Worm (Caenorhabditis elegans): ENCODE results near the gene lgc-25.

The lgc-25 gene

DNA sequence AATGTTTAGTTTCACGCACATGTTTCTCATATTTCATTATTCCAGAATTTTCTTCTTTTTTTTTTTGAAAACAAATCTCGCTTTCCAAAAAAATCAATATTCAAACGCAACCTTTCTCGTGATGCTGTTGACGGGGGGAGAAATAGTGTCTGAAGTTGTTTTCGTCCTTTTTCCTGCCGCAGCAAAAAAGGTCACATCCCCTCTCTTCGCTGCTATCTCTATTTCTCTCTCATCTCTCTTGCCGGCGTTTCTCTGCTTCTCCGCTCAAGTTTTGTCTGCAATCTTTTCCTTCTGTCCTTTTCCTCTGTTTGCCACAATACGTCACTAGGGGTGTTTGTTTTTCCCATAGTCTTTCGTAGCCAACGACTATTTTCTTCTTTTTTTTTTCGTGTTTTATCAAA is 14.8 kb downstream of the lgc-25 start (continued):
- TF ChIP-seq blmp-1 (tag; optimal IDR thresholded peaks at IDR 0.05; ENCODE audit: insufficient read depth) (peak; percentile 43), snpc-4 (tag; optimal IDR thresholded peaks at IDR 0.05) (peak; percentile 8), nhr-10 (tag; optimal IDR thresholded peaks at IDR 0.05) (no peak), nhr-77 (tag; optimal IDR thresholded peaks at IDR 0.05) (no peak), gmeb-1 (tag; optimal IDR thresholded peaks at IDR 0.05) (peak; percentile 49), lin-39 (tag; optimal IDR thresholded peaks at IDR 0.05) (peak; percentile 22), ztf-1 (GFP tag; conservative IDR thresholded peaks at IDR 0.05) (no peak), nhr-23 (tag; optimal IDR thresholded peaks at IDR 0.05) (no peak), skn-1 (tag; optimal IDR thresholded peaks at IDR 0.05) (peak; percentile 61), sma-3 (GFP tag; optimal IDR thresholded peaks at IDR 0.05) (peak; percentile 77), nhr-129 (tag; optimal IDR thresholded peaks at IDR 0.05) (peak; percentile 94), lin-13 (GFP tag; optimal IDR thresholded peaks at IDR 0.05) (peak; percentile 66), crh-2 (tag; optimal IDR thresholded peaks at IDR 0.05) (peak; percentile 94), sma-9 (GFP tag; optimal IDR thresholded peaks at IDR 0.05) (peak; percentile 85), sma-9 (tag; optimal IDR thresholded peaks at IDR 0.05) (no peak)

DNA sequence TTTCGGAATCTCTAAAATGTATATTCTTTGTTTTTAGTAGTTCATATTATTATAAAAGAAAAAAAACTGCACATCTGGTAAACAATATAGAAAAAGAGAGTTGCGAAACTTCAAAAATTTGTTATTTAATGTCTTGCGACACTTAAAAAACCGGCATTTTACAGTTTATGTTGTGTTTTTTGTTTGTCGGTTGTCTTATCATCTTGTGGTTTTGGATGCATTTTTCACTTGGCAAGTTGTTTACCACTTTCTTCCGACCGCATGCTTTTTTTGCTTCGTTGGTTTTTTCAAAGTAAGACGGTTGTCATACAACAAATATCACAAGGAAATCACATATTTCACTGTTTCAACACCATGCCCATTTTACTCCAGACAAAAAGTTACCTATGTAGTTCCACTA is 15.9 kb downstream of the lgc-25 start:
- TF ChIP-seq nhr-129 (tag; optimal IDR thresholded peaks at IDR 0.05) (peak; percentile 35), unc-62 (GFP tag; optimal IDR thresholded peaks at IDR 0.05) (no peak), crh-2 (tag; optimal IDR thresholded peaks at IDR 0.05) (peak; percentile 16)

DNA sequence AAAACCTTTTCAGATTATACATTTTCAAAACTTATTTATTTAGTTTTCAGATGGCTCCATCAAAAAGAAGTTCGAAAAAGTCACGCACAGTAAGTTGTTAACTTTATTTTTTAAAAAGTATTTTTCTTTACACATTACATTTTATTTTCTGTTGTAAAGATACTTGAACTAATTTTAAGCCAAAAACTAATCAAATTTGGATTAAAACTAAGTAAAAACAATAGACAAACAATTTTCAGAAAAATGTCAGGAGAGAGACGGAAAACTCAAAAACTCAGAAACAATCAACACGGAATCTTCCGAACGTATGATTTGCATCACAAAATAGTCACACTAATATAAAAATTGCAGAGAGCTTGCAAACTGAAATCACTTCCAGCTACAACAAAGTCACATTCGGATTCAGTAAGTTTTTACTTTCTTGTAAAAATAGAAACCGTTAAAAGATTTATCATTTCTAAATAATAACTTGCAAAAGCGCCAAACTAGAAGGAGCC is 19.6 kb downstream of the lgc-25 start, which contains the start of gene ceh-89:
Gene ceh-89 (plus strand): TSS at position 51 of the 497 bp plus-strand sequence.
- TF ChIP-seq ceh-16 (tag; optimal IDR thresholded peaks at IDR 0.05), result no peak
- TF ChIP-seq nhr-129 (tag; optimal IDR thresholded peaks at IDR 0.05), result no peak
- no peak for TF ChIP-seq sma-3 (GFP tag; optimal IDR thresholded peaks at IDR 0.05)
- TF ChIP-seq skn-1 (tag; optimal IDR thresholded peaks at IDR 0.05), result no peak
- no peak for TF ChIP-seq nhr-21 (tag; optimal IDR thresholded peaks at IDR 0.05)
- TF ChIP-seq ztf-11 (tag; optimal IDR thresholded peaks at IDR 0.05), result no peak
- no peak for TF ChIP-seq fos-1 (tag; optimal IDR thresholded peaks at IDR 0.05)
- TF ChIP-seq lsy-2 (tag; optimal IDR thresholded peaks at IDR 0.05), result no peak
- TF ChIP-seq ama-1 (optimal IDR thresholded peaks at IDR 0.05), result no peak
- no peak for TF ChIP-seq elt-1 (tag; optimal IDR thresholded peaks at IDR 0.05)
- TF ChIP-seq nhr-6 (tag; optimal IDR thresholded peaks at IDR 0.05), result no peak
- TF ChIP-seq mab-5 (tag; optimal IDR thresholded peaks at IDR 0.05), result no peak
- no peak for TF ChIP-seq ceh-82 (tag; optimal IDR thresholded peaks at IDR 0.05)

DNA sequence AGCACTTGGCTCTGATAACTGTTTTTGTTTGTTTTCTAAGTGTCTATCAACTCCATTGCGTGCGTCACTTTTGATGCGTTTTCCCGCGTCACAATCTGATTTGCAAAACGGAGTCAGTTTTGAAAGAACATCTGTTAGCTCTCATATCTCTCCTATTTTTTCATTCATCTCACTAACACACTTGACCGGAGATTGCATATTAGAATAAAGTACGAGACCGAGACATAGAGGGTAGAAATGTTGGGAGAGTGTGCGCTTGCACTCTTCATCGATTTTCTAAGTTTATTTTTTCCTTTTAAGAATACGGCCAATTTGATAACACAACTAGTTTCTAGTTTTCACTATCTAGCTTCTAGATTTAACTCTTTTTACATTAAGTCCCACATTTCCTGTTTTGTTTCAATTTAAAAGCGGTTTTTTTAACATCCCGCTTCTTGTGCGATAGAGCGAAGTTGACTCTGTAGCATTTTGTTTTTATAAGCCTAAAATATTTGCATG is 20.1 kb downstream of the lgc-25 start:
- TF ChIP-seq skn-1 (tag; optimal IDR thresholded peaks at IDR 0.05) (no peak), sma-3 (GFP tag; optimal IDR thresholded peaks at IDR 0.05) (no peak), lin-13 (GFP tag; optimal IDR thresholded peaks at IDR 0.05) (no peak), C34F6.9 (tag; optimal IDR thresholded peaks at IDR 0.05) (peak; percentile 24)

DNA sequence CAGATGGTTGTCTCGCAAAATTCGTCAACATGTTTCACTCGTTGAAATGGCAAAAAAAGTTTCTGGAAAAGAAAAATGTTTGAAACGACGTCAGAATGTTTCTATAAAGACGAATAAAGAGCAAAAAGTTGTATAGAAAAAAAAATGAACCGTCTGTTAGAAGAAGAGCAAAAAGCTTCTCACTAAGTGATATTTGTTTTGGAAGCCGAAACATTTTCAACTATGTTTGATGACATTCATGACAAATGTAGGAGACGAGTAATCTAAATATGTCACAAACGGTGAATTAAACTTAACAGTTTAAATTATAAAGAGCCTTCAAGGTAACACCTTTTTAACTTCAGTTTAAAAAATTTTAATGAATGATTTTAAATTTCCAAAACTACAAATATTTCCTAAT is 21.5 kb downstream of the lgc-25 start, which contains the start of gene nkat-1:
Gene nkat-1 (minus strand): TSS at position 101 of the 400 bp plus-strand sequence.
- no peak for TF ChIP-seq nhr-12 (tag; optimal IDR thresholded peaks at IDR 0.05)
- TF ChIP-seq nhr-129 (tag; optimal IDR thresholded peaks at IDR 0.05), result no peak
- TF ChIP-seq dmd-4 (tag; optimal IDR thresholded peaks at IDR 0.05), result no peak

DNA sequence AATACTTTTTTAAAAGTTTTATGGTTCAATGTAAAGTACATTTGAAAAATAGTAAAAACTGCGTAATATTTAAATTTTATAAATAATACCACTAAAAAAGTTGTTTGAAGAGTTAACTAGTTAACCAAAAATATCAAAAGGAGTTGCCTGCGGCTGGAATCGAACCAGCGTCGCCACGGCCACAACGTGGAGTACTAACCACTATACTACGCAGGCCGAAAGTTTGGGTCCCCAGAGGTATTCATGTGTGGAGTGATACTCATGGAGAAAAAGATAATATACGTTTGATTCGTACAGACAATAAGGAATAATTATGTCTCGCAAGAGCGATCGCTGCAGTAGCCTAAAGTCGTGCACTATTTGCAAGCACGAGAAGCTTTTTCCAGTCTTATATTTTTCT is 24.7 kb downstream of the lgc-25 start:
- TF ChIP-seq sma-3 (GFP tag; optimal IDR thresholded peaks at IDR 0.05) (peak; percentile 20), crh-2 (tag; optimal IDR thresholded peaks at IDR 0.05) (peak; percentile 5)

DNA sequence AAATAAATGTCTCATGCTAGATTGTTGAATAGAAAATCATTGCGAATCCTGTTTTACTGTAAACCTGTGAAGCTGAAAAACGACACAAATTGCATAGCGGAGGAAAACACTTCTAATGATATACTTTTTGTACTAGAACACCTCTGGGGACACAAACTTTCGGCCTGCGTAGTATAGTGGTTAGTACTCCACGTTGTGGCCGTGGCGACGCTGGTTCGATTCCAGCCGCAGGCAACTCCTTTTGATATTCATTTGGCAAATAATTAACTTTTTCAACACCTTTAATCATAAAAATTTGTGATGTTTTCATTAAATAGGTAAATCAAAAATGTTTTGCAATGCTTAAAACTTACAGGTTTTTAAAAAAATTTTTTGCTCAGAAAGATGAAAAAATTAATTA is 26.7 kb downstream of the lgc-25 start:
- no peak for TF ChIP-seq zag-1 (tag; optimal IDR thresholded peaks at IDR 0.05)
- TF ChIP-seq lin-13 (GFP tag; optimal IDR thresholded peaks at IDR 0.05), result peak; percentile 7
- TF ChIP-seq sma-3 (GFP tag; optimal IDR thresholded peaks at IDR 0.05), result peak; percentile 2
